Worm (Caenorhabditis elegans): ENCODE data around the gene R07E3.1.
A peak's percentile ranks its signal among the peaks of the same experiment; 100 is the strongest.

R07E3.1 gene

DNA sequence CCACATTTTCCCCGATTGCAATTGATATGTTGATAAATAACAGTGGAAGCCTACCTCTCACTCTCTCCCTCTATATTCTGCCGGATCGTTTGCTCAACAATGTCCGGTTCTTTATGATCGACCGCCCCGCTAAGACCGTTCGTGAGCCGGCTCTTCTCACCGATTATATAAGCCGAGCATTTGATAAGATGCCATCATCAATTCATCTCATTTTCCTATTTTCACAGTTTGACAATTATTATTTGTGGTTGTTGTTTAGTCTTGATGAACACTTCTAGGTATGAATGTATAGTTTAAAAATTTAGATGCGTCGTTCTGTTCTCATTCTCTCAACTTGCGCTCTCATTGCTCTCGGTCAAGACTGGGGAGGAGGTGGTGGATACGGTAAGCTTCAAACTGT, 4.8 kb downstream of the R07E3.1 start, which contains the start of gene idpa-3:
idpa-3 (plus strand) TSS at position 301 of the 400 bp plus-strand sequence.
- TF ChIP-seq nhr-11 (tag; optimal IDR thresholded peaks at IDR 0.05) (no peak), alr-1 (tag; optimal IDR thresholded peaks at IDR 0.05; ENCODE audit: borderline replicate concordance) (no peak), efl-1 (optimal IDR thresholded peaks at IDR 0.05) (no peak), efl-1 (GFP tag; optimal IDR thresholded peaks at IDR 0.05 in 1 of 2) (peak in 1 of 2 experiments; percentile 34)

DNA sequence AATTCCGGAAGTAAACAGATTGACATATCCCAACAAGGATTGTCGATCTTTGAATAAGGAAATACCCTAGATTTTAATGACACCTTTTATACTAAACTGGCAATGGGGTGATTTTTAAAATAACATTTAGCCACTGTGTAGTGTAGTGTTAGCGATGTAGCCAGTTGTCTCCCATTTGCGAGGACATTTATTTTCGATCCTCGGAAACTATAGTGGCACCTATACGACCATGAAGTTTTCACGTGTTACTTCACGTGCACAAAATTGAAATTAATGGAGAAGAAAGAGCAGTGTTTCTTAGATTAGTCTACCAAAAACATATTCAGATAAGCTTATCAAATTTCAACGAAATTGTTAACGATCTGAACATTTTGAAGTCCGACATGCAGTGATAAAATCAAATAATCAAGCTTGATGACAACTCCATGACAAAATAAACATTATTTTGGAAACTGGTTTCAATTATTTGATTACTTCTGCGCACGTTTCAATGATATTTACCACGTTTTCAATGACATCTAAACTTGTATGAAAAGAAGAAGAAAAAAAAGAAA, 7.6 kb downstream of the R07E3.1 start, which contains the start of gene R07E3.4:
R07E3.4 (minus strand) TSS at position 51 of the 554 bp plus-strand sequence.
- TF ChIP-seq mef-2 (tag; optimal IDR thresholded peaks at IDR 0.05) (no peak), unc-30 (tag; optimal IDR thresholded peaks at IDR 0.05) (no peak), zag-1 (tag; optimal IDR thresholded peaks at IDR 0.05) (no peak), ceh-8 (GFP tag; optimal IDR thresholded peaks at IDR 0.05) (no peak), hlh-4 (tag; optimal IDR thresholded peaks at IDR 0.05) (no peak), skn-1 (tag; optimal IDR thresholded peaks at IDR 0.05) (no peak), ztf-4 (tag; optimal IDR thresholded peaks at IDR 0.05) (no peak), nhr-19 (GFP tag; conservative IDR thresholded peaks at IDR 0.05) (peak; percentile 68), nhr-85 (tag) (peak; percentile 92), isw-1 (GFP tag; IDR thresholded peaks at IDR 0.05) (no peak), ama-1 (optimal IDR thresholded peaks at IDR 0.05) (no peak), mab-9 (GFP tag; IDR thresholded peaks at IDR 0.05) (no peak), fkh-4 (tag; optimal IDR thresholded peaks at IDR 0.05; ENCODE audit: borderline replicate concordance) (no peak), C34B4.2 (tag; optimal IDR thresholded peaks at IDR 0.05) (no peak), snu-23 (GFP tag; optimal IDR thresholded peaks at IDR 0.05) (peak; percentile 54), nhr-237 (tag; optimal IDR thresholded peaks at IDR 0.05) (no peak), dpl-1 (GFP tag; optimal IDR thresholded peaks at IDR 0.05) (no peak), mdl-1 (tag; optimal IDR thresholded peaks at IDR 0.05) (no peak), lin-14 (GFP tag; optimal IDR thresholded peaks at IDR 0.05) (peak; percentile 75), pag-3 (tag; optimal IDR thresholded peaks at IDR 0.05; ENCODE audit: borderline replicate concordance, insufficient read depth) (no peak), hpl-2 (GFP tag; optimal IDR thresholded peaks at IDR 0.05) (no peak), Y116A8C.19 (tag; optimal IDR thresholded peaks at IDR 0.05; ENCODE audit: borderline replicate concordance) (no peak), F16B12.6 (tag; optimal IDR thresholded peaks at IDR 0.05) (no peak), egl-27 (tag; optimal IDR thresholded peaks at IDR 0.05) (peak in 1 of 2 experiments; percentile 17), fos-1 (tag; optimal IDR thresholded peaks at IDR 0.05) (no peak), ces-1 (GFP tag; optimal IDR thresholded peaks at IDR 0.05) (no peak), nhr-28 (tag; optimal IDR thresholded peaks at IDR 0.05) (no peak), egl-13 (tag; optimal IDR thresholded peaks at IDR 0.05) (no peak), hlh-17 (GFP tag; optimal IDR thresholded peaks at IDR 0.05; ENCODE audit: borderline replicate concordance) (no peak), lin-13 (GFP tag; optimal IDR thresholded peaks at IDR 0.05) (no peak), ets-5 (GFP tag; IDR thresholded peaks at IDR 0.05) (no peak), nhr-20 (tag; optimal IDR thresholded peaks at IDR 0.05) (peak; percentile 86), efl-3 (GFP tag; optimal IDR thresholded peaks at IDR 0.05) (no peak), mep-1 (tag; optimal IDR thresholded peaks at IDR 0.05) (peak; percentile 18), pqm-1 (tag; optimal IDR thresholded peaks at IDR 0.05) (peak; percentile 9), lsy-2 (tag; optimal IDR thresholded peaks at IDR 0.05) (peak in 1 of 2 experiments; percentile 1), blmp-1 (tag; optimal IDR thresholded peaks at IDR 0.05) (peak; percentile 25), rnt-1 (tag; optimal IDR thresholded peaks at IDR 0.05) (peak; percentile 65), fkh-8 (tag; optimal IDR thresholded peaks at IDR 0.05) (no peak), C16A3.4 (tag; optimal IDR thresholded peaks at IDR 0.05) (no peak), ceh-90 (tag; optimal IDR thresholded peaks at IDR 0.05) (no peak), nhr-90 (tag; optimal IDR thresholded peaks at IDR 0.05; ENCODE audit: poor library complexity) (peak; percentile 40), sptf-1 (tag; optimal IDR thresholded peaks at IDR 0.05) (no peak), lir-3 (tag; optimal IDR thresholded peaks at IDR 0.05; ENCODE audit: poor library complexity) (no peak), nhr-71 (tag; optimal IDR thresholded peaks at IDR 0.05) (peak; percentile 80), unc-86 (tag; optimal IDR thresholded peaks at IDR 0.05) (no peak), xbp-1 (tag; optimal IDR thresholded peaks at IDR 0.05) (peak; percentile 4)
